Fruit fly (Drosophila melanogaster) whole organism: Measurements from ENCODE around the gene Sgs5.

Source experiments
- CG8478 ChIP-seq: fragments of >200 bp; optimal IDR thresholded peaks from 2 replicates; lab custom pipeline; 2018; ENCODE audit warnings: inconsistent platforms
- pan ChIP-seq: fragments of >200 bp; optimal IDR thresholded peaks from 2 replicates; lab custom pipeline; 2017
- psq ChIP-seq: fragments of >200 bp; optimal IDR thresholded peaks from 2 replicates; lab custom pipeline; 2017
- usp ChIP-seq: fragments of >200 bp; optimal IDR thresholded peaks from 2 replicates; lab custom pipeline; 2017; ENCODE audit warnings: missing biosample characterization, missing genetic modification characterization, mixed read lengths

DNA sequence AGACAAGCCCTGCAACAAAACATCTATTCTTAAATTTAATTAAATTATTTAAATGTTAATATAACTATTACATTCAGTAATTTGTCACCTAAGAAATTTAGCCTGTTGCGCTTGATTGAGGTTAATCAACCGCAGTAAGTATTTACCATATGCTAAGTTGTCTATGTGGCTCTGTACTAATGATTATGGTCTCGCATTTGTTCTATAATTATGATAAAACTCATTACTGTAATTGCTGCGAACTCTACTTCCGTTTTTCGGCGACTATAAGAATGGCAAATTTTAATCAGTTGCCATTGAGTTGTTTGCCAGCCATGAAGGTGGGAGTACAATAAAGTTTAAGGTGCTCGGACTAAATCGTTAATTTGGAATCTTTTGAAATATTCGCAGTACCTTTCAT is 17.4 kb downstream of the Sgs5 start, which contains the start of gene CG34281:
- no peak for TF ChIP-seq CG8478 (lab: Kevin White, UChicago)
- TF ChIP-seq usp (GFP tag; lab: Kevin White, UChicago): no peak
- no peak for TF ChIP-seq pan (lab: Kevin White, UChicago)
- no peak for TF ChIP-seq psq (lab: Kevin White, UChicago)
